Worm (Caenorhabditis elegans) whole organism, early embryonic: Measurements from ENCODE around the gene F52F10.2.

Source experiments
- aly-1 ChIP-seq: sonication (generic microtip); optimal IDR thresholded peaks from 2 replicates; lab custom pipeline; 2016; ENCODE audit warnings: missing genetic modification characterization, missing compliant biosample characterization
- ama-1 ChIP-seq: fragments of 150-350 bp; optimal IDR thresholded peaks from 2 replicates; lab custom pipeline; 2014
- ets-7 ChIP-seq: sonication (generic microtip); optimal IDR thresholded peaks from 2 replicates; lab custom pipeline; 2016; ENCODE audit warnings: missing genotype, missing genetic modification characterization, missing compliant biosample characterization
- flt-1 ChIP-seq: fragments of 200-800 bp; sonication (Bioruptor generic); IDR thresholded peaks from 2 replicates; pipeline ENCODE4 v1.3.6; 2022; ENCODE audit warnings: missing genetic modification characterization, missing compliant biosample characterization
- pes-1 ChIP-seq: fragments of 200-800 bp; sonication (Bioruptor generic); IDR thresholded peaks from 2 replicates; pipeline ENCODE4 v1.3.6; 2022; ENCODE audit warnings: missing genetic modification reagents, missing genetic modification characterization, missing compliant biosample characterization
- sea-1 ChIP-seq: fragments of 200-800 bp; sonication (Bioruptor generic); conservative IDR thresholded peaks from 2 replicates; pipeline ENCODE4 v1.3.6; 2022; ENCODE audit warnings: missing genetic modification characterization, missing compliant biosample characterization
- tbx-11 ChIP-seq: fragments of 200-800 bp; sonication (Bioruptor generic); IDR thresholded peaks from 2 replicates; pipeline ENCODE4 v1.3.6; 2022; ENCODE audit warnings: missing genetic modification characterization, missing compliant biosample characterization

- TF ChIP-seq tbx-11 (no peak), ama-1 (lab: Kevin White, UChicago) (no peak), ets-7 (tag; lab: Kevin White, UChicago) (no peak), flt-1 (no peak), aly-1 (tag; lab: Kevin White, UChicago) (no peak), sea-1 (no peak), pes-1 (GFP tag; lab: Robert Waterston, UW) (no peak)
Observed at ce11 chrV:1553004-1553403, 5.1 kb downstream of the F52F10.2 start, which contains the start of gene srsx-8.
